Worm (Caenorhabditis elegans): Measurements from ENCODE around the gene K04C2.3.
A peak's percentile ranks its signal among the peaks of the same experiment; 100 is the strongest.

The K04C2.3 gene

DNA sequence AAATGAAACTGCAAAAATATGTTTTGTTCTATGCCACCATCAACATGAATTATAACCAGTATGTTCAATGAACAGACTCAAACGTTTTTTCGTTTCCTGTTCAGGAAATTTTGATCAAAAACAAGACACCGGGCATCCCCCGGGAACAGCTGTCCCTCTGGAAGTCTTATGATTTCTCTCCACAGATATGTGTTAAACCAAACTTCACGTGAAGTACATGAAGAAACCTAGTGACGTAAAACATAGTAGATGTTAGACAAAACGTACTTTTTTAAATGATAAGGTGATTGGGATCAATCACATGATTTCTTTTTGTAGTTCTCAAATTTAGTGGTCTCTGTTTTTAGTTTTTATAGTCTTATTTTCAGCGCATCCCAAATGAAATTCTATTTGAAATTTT is 25.6 kb downstream of the K04C2.3 start (continued):
- peak; percentile 33; the same call in 1 of the 2 replicates for TF ChIP-seq K11D2.4 (GFP tag; IDR thresholded peaks at IDR 0.05)
- no peak for TF ChIP-seq pbrm-1 (GFP tag; IDR thresholded peaks at IDR 0.05)
- TF ChIP-seq ztf-26 (tag; optimal IDR thresholded peaks at IDR 0.05) = peak; percentile 43

DNA sequence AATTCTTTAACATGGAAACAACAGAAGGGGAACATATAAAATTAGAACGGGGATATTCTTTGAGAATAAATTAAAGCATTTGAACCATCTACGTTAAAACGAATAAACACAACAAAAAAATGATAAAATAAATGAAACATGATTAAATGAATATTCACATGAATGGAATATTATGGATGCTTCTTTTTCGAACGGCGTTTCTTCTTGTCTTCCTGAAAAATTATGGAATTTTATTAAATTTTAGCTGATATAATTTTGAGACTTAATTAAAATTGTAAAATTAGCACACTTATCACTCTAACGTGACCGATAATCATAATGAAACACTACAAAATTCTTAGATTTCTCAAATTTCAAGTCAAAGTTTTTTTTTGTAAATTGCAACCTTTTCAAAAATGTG is 27.7 kb downstream of the K04C2.3 start:
- no peak for TF ChIP-seq snpc-4 (GFP tag; optimal IDR thresholded peaks at IDR 0.05)
- TF ChIP-seq snpc-4 (tag; optimal IDR thresholded peaks at IDR 0.05) = no peak
- peak; percentile 36 for TF ChIP-seq repo-1 (tag; optimal IDR thresholded peaks at IDR 0.05)

DNA sequence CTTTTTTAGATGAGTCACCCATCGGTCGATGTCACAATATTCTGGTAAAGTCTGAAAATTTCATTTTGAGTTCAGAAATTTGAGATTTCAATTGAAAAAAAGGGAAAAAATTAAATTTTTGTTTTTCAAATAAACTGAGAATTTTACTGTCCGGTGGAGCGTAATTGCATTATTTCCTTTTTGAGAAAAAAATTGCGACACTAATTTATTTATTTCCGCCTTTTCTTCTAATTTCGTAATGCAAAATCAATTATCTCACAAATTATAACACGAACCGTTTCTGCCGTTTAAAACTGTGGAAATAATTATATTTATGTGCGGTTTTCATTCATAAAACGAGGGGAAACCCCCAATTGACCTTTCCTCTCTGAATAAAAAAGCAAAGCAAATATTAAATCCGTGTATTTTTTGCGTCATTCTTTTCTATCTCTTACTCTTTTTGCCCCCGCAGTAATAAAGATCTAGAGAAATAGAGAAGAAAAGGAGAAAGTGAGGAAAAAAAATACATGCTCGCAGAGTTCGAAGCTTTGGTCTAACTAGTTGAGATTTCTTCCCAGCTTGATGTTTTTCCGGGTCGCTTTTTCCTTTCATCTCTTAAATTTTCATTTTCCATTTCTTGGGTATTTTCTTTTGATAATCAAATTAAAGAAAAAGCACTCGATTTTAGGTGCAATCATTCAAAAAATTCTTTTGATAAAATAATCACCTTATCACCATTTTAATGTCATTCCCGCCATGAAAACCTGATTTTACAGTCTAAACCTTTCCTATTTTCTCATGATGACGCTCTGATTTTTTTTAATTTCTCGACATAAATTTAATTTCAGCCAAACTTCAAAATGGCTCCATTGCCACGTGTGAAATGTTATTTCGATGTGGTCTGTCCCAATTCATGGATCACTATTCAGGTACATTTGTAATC is 30.4 kb downstream of the K04C2.3 start, which contains the start of the genes brc-2 and T07E3.3:
brc-2 (minus strand) TSS at position 51 of the 922 bp plus-strand sequence.
T07E3.3 (plus strand) TSS at position 822 of the 922 bp plus-strand sequence.
- TF ChIP-seq cebp-1 (GFP tag; IDR thresholded peaks at IDR 0.05) = no peak
- TF ChIP-seq cebp-1 (tag; optimal IDR thresholded peaks at IDR 0.05) = peak; percentile 40
- peak; percentile 51 for TF ChIP-seq nhr-80 (tag; optimal IDR thresholded peaks at IDR 0.05)
- no peak for TF ChIP-seq mcd-1 (GFP tag; IDR thresholded peaks at IDR 0.05)

DNA sequence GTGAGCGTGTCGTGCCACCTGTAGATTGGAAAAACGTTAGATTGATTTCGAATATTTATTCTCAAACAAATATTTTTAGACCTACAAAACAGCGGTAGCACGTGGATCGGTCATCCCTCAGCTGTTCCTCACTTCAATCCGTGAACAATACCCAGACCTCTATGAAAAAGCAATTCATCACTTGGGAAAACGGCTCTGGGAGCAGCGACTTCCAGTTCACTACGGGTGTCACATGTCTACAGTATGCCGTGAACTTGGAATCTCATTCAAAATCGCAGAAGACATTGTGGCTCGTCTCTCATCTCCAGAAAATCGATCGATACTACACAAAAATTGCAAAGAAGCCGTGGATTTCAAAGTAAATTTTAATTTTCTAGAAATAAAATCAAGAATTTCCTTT is 31.6 kb downstream of the K04C2.3 start:
- TF ChIP-seq hsf-1 (GFP tag; IDR thresholded peaks at IDR 0.05) (no peak), mes-4 (tag; optimal IDR thresholded peaks at IDR 0.05) (no peak), let-607 (tag; optimal IDR thresholded peaks at IDR 0.05) (no peak), dpff-1 (tag; optimal IDR thresholded peaks at IDR 0.05) (no peak), him-1 (tag; optimal IDR thresholded peaks at IDR 0.05) (no peak), F10E7.11 (tag; optimal IDR thresholded peaks at IDR 0.05) (no peak), madf-3 (GFP tag; IDR thresholded peaks at IDR 0.05) (no peak), nhr-90 (tag; optimal IDR thresholded peaks at IDR 0.05) (no peak), attf-6 (GFP tag; IDR thresholded peaks at IDR 0.05) (no peak), pha-4 (tag; optimal IDR thresholded peaks at IDR 0.05) (no peak), Y53F4B.3 (GFP tag; IDR thresholded peaks at IDR 0.05) (no peak), ceh-79 (tag; optimal IDR thresholded peaks at IDR 0.05) (no peak), bed-2 (GFP tag; IDR thresholded peaks at IDR 0.05) (no peak), ztf-6 (GFP tag; IDR thresholded peaks at IDR 0.05) (no peak), ztf-3 (GFP tag; optimal IDR thresholded peaks at IDR 0.05) (no peak), ets-4 (GFP tag; optimal IDR thresholded peaks at IDR 0.05) (no peak)

ce11 chrIII:6906409-6906808 is 33.5 kb downstream of the K04C2.3 start, which contains the start of gene T07E3.2:
Gene T07E3.2, plus strand, starts transcription at chrIII:6906709.
- no peak for TF ChIP-seq hmg-20 (GFP tag; IDR thresholded peaks at IDR 0.05)
- no peak for TF ChIP-seq bed-2 (GFP tag; IDR thresholded peaks at IDR 0.05)
- TF ChIP-seq hsf-1 (GFP tag; IDR thresholded peaks at IDR 0.05) = no peak
- no peak for TF ChIP-seq gei-17 (GFP tag; optimal IDR thresholded peaks at IDR 0.05)
- no peak for TF ChIP-seq snpc-1.1 (tag; optimal IDR thresholded peaks at IDR 0.05; ENCODE audit: insufficient read depth)
- TF ChIP-seq hmg-1.2 (GFP tag; IDR thresholded peaks at IDR 0.05) = no peak
- no peak for TF ChIP-seq F39B2.1 (GFP tag; IDR thresholded peaks at IDR 0.05)
- TF ChIP-seq ztf-25 (GFP tag; IDR thresholded peaks at IDR 0.05) = no peak
- TF ChIP-seq rpc-1 (optimal IDR thresholded peaks at IDR 0.05) = no peak
- TF ChIP-seq rpc-1 (tag; optimal IDR thresholded peaks at IDR 0.05) = no peak
- TF ChIP-seq dpff-1 (tag; optimal IDR thresholded peaks at IDR 0.05) = no peak
- no peak for TF ChIP-seq ztf-3 (GFP tag; optimal IDR thresholded peaks at IDR 0.05)
- TF ChIP-seq egrh-3 (GFP tag; IDR thresholded peaks at IDR 0.05) = no peak
- TF ChIP-seq aptf-2 (GFP tag; conservative IDR thresholded peaks at IDR 0.05) = no peak
- no peak for TF ChIP-seq repo-1 (tag; optimal IDR thresholded peaks at IDR 0.05)
